Worm (Caenorhabditis elegans): Measurements from ENCODE around the gene bkip-1.

DNA sequence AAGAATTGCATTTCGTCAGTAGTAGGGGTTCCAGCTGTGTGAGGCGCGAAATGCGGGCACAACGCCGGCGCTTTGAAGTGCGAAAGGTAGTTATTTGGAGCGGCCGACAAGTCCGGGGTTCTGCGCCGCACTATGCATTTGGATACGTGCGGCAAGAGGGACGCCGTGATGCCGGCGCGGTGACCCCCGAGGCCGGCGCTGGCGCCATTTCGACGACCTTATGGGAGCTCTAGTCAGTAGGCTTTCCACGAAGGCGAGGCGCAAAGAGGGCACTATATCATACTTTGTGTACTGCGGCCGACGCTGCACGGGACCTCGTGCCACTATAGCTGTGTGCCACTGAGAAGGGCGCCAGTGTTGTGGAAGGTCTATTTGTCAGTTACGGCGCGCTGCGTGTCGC is 4.2 kb upstream of the bkip-1 start:
- TF ChIP-seq sox-4 (tag; optimal IDR thresholded peaks at IDR 0.05) (no peak), pqm-1 (tag; optimal IDR thresholded peaks at IDR 0.05) (no peak), pha-4 (tag; optimal IDR thresholded peaks at IDR 0.05) (no peak)
